Fruit fly (Drosophila melanogaster): ENCODE data around the gene CG32669.

Gene CG32669

dm6 chrX:10882786-10883185 lies 37.9 kb upstream of the CG32669 start:
- TF ChIP-seq Pif1A (GFP tag; optimal IDR thresholded peaks at IDR 0.05) (no peak), CG34367 (tag; optimal IDR thresholded peaks at IDR 0.05) (no peak), Ets98B (GFP tag; IDR thresholded peaks at IDR 0.05) (no peak), Snoo (tag; optimal IDR thresholded peaks at IDR 0.05) (no peak), CG10348 (GFP tag; IDR thresholded peaks at IDR 0.05) (no peak), CG8159 (tag; optimal IDR thresholded peaks at IDR 0.05) (peak; percentile 6), CG4496 (GFP tag; IDR thresholded peaks at IDR 0.05) (0 out of 3 replicates have a peak, but pooled peaks have one; percentile 11), CG17806 (tag; optimal IDR thresholded peaks at IDR 0.05) (no peak), CG13204 (GFP tag; optimal IDR thresholded peaks at IDR 0.05) (no peak), gl (tag; optimal IDR thresholded peaks at IDR 0.05) (no peak)

DNA sequence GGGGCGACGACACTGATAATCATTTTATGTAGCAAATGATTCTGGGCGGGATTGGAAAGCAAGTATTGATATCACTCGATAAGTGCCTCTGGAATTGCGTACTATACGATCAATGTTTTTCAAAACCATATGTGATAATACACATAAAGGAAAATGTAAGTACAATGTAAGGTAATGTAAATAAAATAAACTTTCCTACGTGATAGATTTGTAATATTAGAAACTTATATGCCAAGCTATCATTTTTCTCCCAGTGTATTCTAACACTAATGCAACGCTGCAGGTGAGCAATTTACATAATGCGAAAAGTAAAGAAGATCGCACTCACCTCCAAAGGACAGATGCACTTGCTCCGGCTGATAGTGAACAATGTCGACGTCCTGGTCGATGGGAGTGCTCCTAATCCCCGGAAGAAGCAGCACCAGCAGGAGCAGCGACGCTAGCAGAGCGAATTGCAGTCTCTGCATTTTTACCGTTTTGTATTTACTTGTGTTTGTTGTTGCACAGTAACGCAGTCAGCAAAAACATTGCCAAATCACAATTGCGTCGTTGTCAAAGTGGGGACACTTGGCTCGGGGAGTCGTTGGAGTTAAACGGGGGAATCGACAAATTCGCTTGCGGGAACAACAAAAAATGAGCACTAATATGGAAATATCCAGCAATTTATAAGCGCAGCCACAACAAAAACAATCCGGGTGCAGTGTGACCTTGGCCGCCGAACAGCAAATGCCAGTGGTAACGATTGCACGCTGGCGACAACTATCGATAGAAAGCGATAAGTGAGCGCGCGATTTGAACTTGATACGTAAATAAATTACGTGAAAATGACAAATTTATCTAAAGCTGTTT lies 32.4 kb upstream of the CG32669 start, which contains the start of gene CG1637:
Gene CG1637, minus strand, starts transcription at position 807 of the 849 bp plus-strand sequence.
- TF ChIP-seq CG10348 (GFP tag; IDR thresholded peaks at IDR 0.05) (no peak), CG32121 (GFP tag; IDR thresholded peaks at IDR 0.05) (0 out of 2 replicates have a peak, but pooled peaks have one; percentile 20), CG13204 (GFP tag; optimal IDR thresholded peaks at IDR 0.05) (no peak), gl (tag; optimal IDR thresholded peaks at IDR 0.05) (no peak), CG34367 (tag; optimal IDR thresholded peaks at IDR 0.05) (no peak), CG12605 (GFP tag; IDR thresholded peaks at IDR 0.05) (peak; percentile 29; the same call in 1 of the 2 replicates), Snoo (tag; optimal IDR thresholded peaks at IDR 0.05) (no peak), CG15710 (tag; optimal IDR thresholded peaks at IDR 0.05) (peak; percentile 3), Ets98B (GFP tag; IDR thresholded peaks at IDR 0.05) (0 out of 2 replicates have a peak, but pooled peaks have one; percentile 9), Pif1B (GFP tag; optimal IDR thresholded peaks at IDR 0.05) (no peak), CG14655 (GFP tag; optimal IDR thresholded peaks at IDR 0.05) (no peak), CG8159 (tag; optimal IDR thresholded peaks at IDR 0.05) (no peak), Pif1A (GFP tag; optimal IDR thresholded peaks at IDR 0.05) (no peak), CG4496 (GFP tag; IDR thresholded peaks at IDR 0.05) (peak; percentile 55), CG9948 (tag; optimal IDR thresholded peaks at IDR 0.05) (peak; percentile 16), D1 (tag; optimal IDR thresholded peaks at IDR 0.05) (no peak), EcR (GFP tag; optimal IDR thresholded peaks at IDR 0.05) (no peak), fd96Ca (GFP tag; IDR thresholded peaks at IDR 0.05) (no peak; the same call in 2 of the 3 replicates), CG17806 (tag; optimal IDR thresholded peaks at IDR 0.05) (peak; percentile 18), CG8301 (tag; optimal IDR thresholded peaks at IDR 0.05) (peak; percentile 32), rn (GFP tag; IDR thresholded peaks at IDR 0.05) (no peak)

dm6 chrX:10876451-10876850 lies 31.6 kb upstream of the CG32669 start:
- no peak for TF ChIP-seq CG14655 (GFP tag; optimal IDR thresholded peaks at IDR 0.05)
- no peak for TF ChIP-seq CG8159 (tag; optimal IDR thresholded peaks at IDR 0.05)
- no peak for TF ChIP-seq CG12605 (GFP tag; IDR thresholded peaks at IDR 0.05)
- no peak for TF ChIP-seq EcR (GFP tag; optimal IDR thresholded peaks at IDR 0.05)

dm6 chrX:10869045-10869444 lies 24.2 kb upstream of the CG32669 start, which contains the start of gene CG2157:
CG2157 (plus strand) TSS chrX:10869284.
- TF ChIP-seq CG10348 (GFP tag; IDR thresholded peaks at IDR 0.05) = no peak
- TF ChIP-seq CG13204 (GFP tag; optimal IDR thresholded peaks at IDR 0.05) = no peak

DNA sequence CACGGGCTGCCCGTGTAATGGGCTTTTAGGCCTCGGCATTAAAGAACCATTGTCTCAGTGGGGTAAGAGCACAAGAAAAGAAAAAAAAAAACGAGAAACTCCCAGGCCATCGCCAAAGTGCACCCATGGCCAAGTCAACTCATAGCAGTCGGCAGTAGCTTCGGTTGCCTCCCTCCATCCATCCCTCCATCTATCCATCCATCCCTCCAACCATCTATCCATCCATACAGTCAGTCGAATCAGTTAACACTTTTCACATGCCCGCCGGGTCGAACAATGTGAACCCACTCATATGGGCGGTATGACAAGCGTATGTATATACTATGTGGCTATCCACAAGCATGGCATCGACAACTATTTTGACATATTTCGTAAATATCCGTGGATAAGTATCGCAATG lies 22.8 kb upstream of the CG32669 start:
- TF ChIP-seq D1 (tag; optimal IDR thresholded peaks at IDR 0.05) (no peak), Snoo (tag; optimal IDR thresholded peaks at IDR 0.05) (no peak), CG34367 (tag; optimal IDR thresholded peaks at IDR 0.05) (no peak), CG12605 (GFP tag; IDR thresholded peaks at IDR 0.05) (no peak), Pif1A (GFP tag; optimal IDR thresholded peaks at IDR 0.05) (no peak), Ets98B (GFP tag; IDR thresholded peaks at IDR 0.05) (no peak), CG9948 (tag; optimal IDR thresholded peaks at IDR 0.05) (no peak), Pif1B (GFP tag; optimal IDR thresholded peaks at IDR 0.05) (no peak)

DNA sequence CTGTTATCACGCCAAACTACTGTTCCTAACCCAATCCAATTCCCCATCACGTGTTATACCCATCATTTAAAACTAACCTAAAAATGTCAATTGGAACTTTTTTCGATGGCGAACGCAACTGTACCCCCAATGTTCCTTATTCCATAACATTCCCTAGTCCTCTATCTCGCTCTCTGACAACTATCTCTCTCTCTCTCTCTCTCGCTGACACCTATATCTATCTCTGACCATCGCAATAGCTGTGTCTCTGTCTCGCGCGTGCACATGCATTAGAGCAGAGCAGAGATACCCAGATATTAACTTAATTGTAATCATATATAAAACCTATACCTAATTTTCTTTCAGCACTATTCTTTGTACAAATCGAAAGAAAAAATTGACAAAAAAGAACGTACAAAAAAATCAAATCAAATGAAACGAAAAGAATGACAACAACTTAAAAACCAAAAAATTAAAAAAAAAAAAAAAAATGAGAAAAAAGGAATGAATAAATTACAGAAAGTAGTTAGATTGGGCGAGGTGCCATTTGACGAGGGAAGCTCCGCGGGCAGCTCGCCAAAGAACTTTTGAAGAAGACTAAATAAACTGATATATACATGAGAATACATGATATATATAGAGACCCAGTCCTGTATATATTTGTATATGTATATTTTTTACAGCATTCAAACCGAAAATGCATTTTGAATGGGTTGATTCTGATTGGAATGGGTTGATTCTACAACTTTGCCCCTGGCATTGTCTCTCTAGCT lies 20.9 kb upstream of the CG32669 start:
- TF ChIP-seq CG10348 (GFP tag; IDR thresholded peaks at IDR 0.05) (no peak), EcR (GFP tag; optimal IDR thresholded peaks at IDR 0.05) (no peak), CG34367 (tag; optimal IDR thresholded peaks at IDR 0.05) (no peak), Snoo (tag; optimal IDR thresholded peaks at IDR 0.05) (no peak), Ets98B (GFP tag; IDR thresholded peaks at IDR 0.05) (no peak), Pif1B (GFP tag; optimal IDR thresholded peaks at IDR 0.05) (no peak), Pif1A (GFP tag; optimal IDR thresholded peaks at IDR 0.05) (no peak), CG13204 (GFP tag; optimal IDR thresholded peaks at IDR 0.05) (no peak), CG8159 (tag; optimal IDR thresholded peaks at IDR 0.05) (no peak), rn (GFP tag; IDR thresholded peaks at IDR 0.05) (no peak)
